Fruit fly (Drosophila melanogaster) whole organism, prepupa: ENCODE results near the gene CG8927.

ENCODE experiments used
- Blimp-1 ChIP-seq: fragments of 200-800 bp; sonication (Bioruptor generic); optimal IDR thresholded peaks from 3 replicates; lab custom pipeline; 2017; ENCODE audit warnings: missing biosample characterization, missing genetic modification characterization, mild to moderate bottlenecking, moderate library complexity, missing genetic modification reagents
- CG10631 ChIP-seq: fragments of 200-800 bp; sonication (Bioruptor generic); optimal IDR thresholded peaks from 2 replicates; lab custom pipeline; 2016; ENCODE audit warnings: missing biosample characterization, missing genetic modification characterization
- CG10669 ChIP-seq: fragments of 200-800 bp; sonication (Bioruptor generic); optimal IDR thresholded peaks from 3 replicates; lab custom pipeline; 2018; ENCODE audit warnings: missing biosample characterization, mild to moderate bottlenecking, missing genetic modification characterization, moderate library complexity
- CG11902 ChIP-seq: fragments of 200-800 bp; sonication (Bioruptor generic); optimal IDR thresholded peaks from 3 replicates; lab custom pipeline; 2016; ENCODE audit warnings: missing biosample characterization, missing genetic modification characterization
- CG15336 ChIP-seq: fragments of 200-800 bp; sonication (Bioruptor generic); IDR thresholded peaks from 2 replicates; pipeline ENCODE4 v1.3.6; 2022; ENCODE audit warnings: missing biosample characterization, missing genetic modification characterization
- CG16779 ChIP-seq: fragments of 200-800 bp; sonication (Bioruptor generic); optimal IDR thresholded peaks from 3 replicates; lab custom pipeline; 2017; ENCODE audit warnings: missing biosample characterization, mild to moderate bottlenecking, missing genetic modification characterization
- CG3032 ChIP-seq: fragments of 200-800 bp; optimal IDR thresholded peaks from 2 replicates; lab custom pipeline; 2019; ENCODE audit warnings: missing biosample characterization, mild to moderate bottlenecking, missing genetic modification characterization, moderate library complexity
- CG31627 ChIP-seq: fragments of 200-800 bp; sonication (Bioruptor generic); optimal IDR thresholded peaks from 3 replicates; lab custom pipeline; 2016; ENCODE audit warnings: missing biosample characterization, missing genetic modification characterization
- CG32006 ChIP-seq: fragments of 200-800 bp; sonication (Bioruptor generic); optimal IDR thresholded peaks from 3 replicates; lab custom pipeline; 2017; ENCODE audit warnings: missing biosample characterization, mild to moderate bottlenecking, missing genetic modification characterization
- CG34406 ChIP-seq: fragments of 200-800 bp; sonication (Bioruptor generic); optimal IDR thresholded peaks from 3 replicates; lab custom pipeline; 2016; ENCODE audit warnings: missing biosample characterization, missing genetic modification characterization
- CG3919 ChIP-seq: fragments of 200-800 bp; sonication (Bioruptor generic); optimal IDR thresholded peaks from 3 replicates; lab custom pipeline; 2016; ENCODE audit warnings: missing biosample characterization, missing genetic modification characterization
- CG4318 ChIP-seq: fragments of 200-800 bp; sonication (Bioruptor generic); optimal IDR thresholded peaks from 3 replicates; lab custom pipeline; 2017; ENCODE audit warnings: missing biosample characterization, mild to moderate bottlenecking, missing genetic modification characterization
- CG6163 ChIP-seq: fragments of 200-800 bp; sonication (Bioruptor generic); IDR thresholded peaks from 3 replicates; pipeline ENCODE4 v1.3.6; 2022; ENCODE audit warnings: missing biosample characterization, missing genetic modification characterization
- CG6808 ChIP-seq: fragments of 200-800 bp; sonication (Bioruptor generic); optimal IDR thresholded peaks from 3 replicates; lab custom pipeline; 2017; ENCODE audit warnings: missing biosample characterization, missing genetic modification characterization, mild to moderate bottlenecking, moderate library complexity, missing genetic modification reagents
- CG6854 ChIP-seq: fragments of 200-800 bp; sonication (Bioruptor generic); optimal IDR thresholded peaks from 2 replicates; lab custom pipeline; 2017; ENCODE audit warnings: missing biosample characterization, mild to moderate bottlenecking, missing genetic modification characterization
- CG8119 ChIP-seq: fragments of 200-800 bp; sonication (Bioruptor generic); IDR thresholded peaks from 3 replicates; pipeline ENCODE4 v1.3.6; 2022; ENCODE audit warnings: missing biosample characterization, missing genetic modification characterization
- CG8632 ChIP-seq: fragments of 200-800 bp; sonication (Bioruptor generic); optimal IDR thresholded peaks from 3 replicates; lab custom pipeline; 2016; ENCODE audit warnings: missing biosample characterization, missing genetic modification characterization
- CG9139 ChIP-seq: fragments of 200-800 bp; sonication (Bioruptor generic); optimal IDR thresholded peaks from 3 replicates; lab custom pipeline; 2017; ENCODE audit warnings: missing biosample characterization, mild to moderate bottlenecking, missing genetic modification characterization
- Eip75B ChIP-seq: fragments of 200-800 bp; sonication (Bioruptor generic); optimal IDR thresholded peaks from 3 replicates; lab custom pipeline; 2016; ENCODE audit warnings: missing biosample characterization, missing genetic modification characterization
- Eip78C ChIP-seq: fragments of 200-800 bp; sonication (Bioruptor generic); peaks from one replicate; lab custom pipeline; 2016; ENCODE audit warnings: missing biosample characterization, missing genetic modification characterization
- Eip93F ChIP-seq: fragments of 200-800 bp; sonication (Bioruptor generic); optimal IDR thresholded peaks from 2 replicates; lab custom pipeline; 2016; ENCODE audit warnings: missing biosample characterization, mild to moderate bottlenecking, missing genetic modification characterization
- Ets21C ChIP-seq: fragments of 200-800 bp; sonication (Bioruptor generic); optimal IDR thresholded peaks from 3 replicates; lab custom pipeline; 2016; ENCODE audit warnings: missing biosample characterization, missing genetic modification characterization
- Gug ChIP-seq: fragments of 200-800 bp; sonication (Bioruptor generic); IDR thresholded peaks from 2 replicates; pipeline ENCODE4 v1.3.6; 2022; ENCODE audit warnings: missing biosample characterization, missing genetic modification characterization
- Hr39 ChIP-seq: fragments of 200-800 bp; sonication (Bioruptor generic); optimal IDR thresholded peaks from 2 replicates; lab custom pipeline; 2016; ENCODE audit warnings: missing biosample characterization, missing genetic modification characterization
- Hr4 ChIP-seq: fragments of 200-800 bp; sonication (Bioruptor generic); optimal IDR thresholded peaks from 3 replicates; lab custom pipeline; 2016; ENCODE audit warnings: missing biosample characterization, missing genetic modification characterization
- Lpt ChIP-seq: fragments of 200-800 bp; sonication (Bioruptor generic); optimal IDR thresholded peaks from 3 replicates; lab custom pipeline; 2016; ENCODE audit warnings: missing biosample characterization, missing genetic modification characterization
- Met ChIP-seq: fragments of 200-800 bp; sonication (Bioruptor generic); optimal IDR thresholded peaks from 3 replicates; lab custom pipeline; 2016; ENCODE audit warnings: missing biosample characterization, missing genetic modification characterization
- OdsH ChIP-seq: fragments of 200-800 bp; sonication (Bioruptor generic); optimal IDR thresholded peaks from 3 replicates; lab custom pipeline; 2016; ENCODE audit warnings: missing biosample characterization, missing genetic modification characterization
- Smox ChIP-seq: fragments of 200-800 bp; sonication (Bioruptor generic); optimal IDR thresholded peaks from 3 replicates; lab custom pipeline; 2016; ENCODE audit warnings: missing biosample characterization, missing genetic modification characterization
- Sox102F ChIP-seq: fragments of 200-800 bp; sonication (Bioruptor generic); optimal IDR thresholded peaks from 2 replicates; lab custom pipeline; 2016; ENCODE audit warnings: missing biosample characterization, mild to moderate bottlenecking, missing genetic modification characterization
- Sox14 ChIP-seq: fragments of 200-800 bp; sonication (Bioruptor generic); optimal IDR thresholded peaks from 3 replicates; lab custom pipeline; 2016; ENCODE audit warnings: missing biosample characterization, missing genetic modification characterization
- Sox15 ChIP-seq: fragments of 200-800 bp; sonication (Bioruptor generic); optimal IDR thresholded peaks from 3 replicates; lab custom pipeline; 2016; ENCODE audit warnings: missing biosample characterization, missing genetic modification characterization
- achi ChIP-seq: fragments of 200-800 bp; sonication (Bioruptor generic); optimal IDR thresholded peaks from 3 replicates; lab custom pipeline; 2016; ENCODE audit warnings: missing biosample characterization, missing genetic modification characterization
- acj6 ChIP-seq: fragments of 200-800 bp; sonication (Bioruptor generic); optimal IDR thresholded peaks from 3 replicates; lab custom pipeline; 2016; ENCODE audit warnings: missing biosample characterization, missing genetic modification characterization
- dsx ChIP-seq: fragments of 200-800 bp; optimal IDR thresholded peaks from 3 replicates; lab custom pipeline; 2019; ENCODE audit warnings: missing biosample characterization, mild to moderate bottlenecking, missing genetic modification characterization, moderate library complexity; ENCODE audit not compliant: poor library complexity, severe bottlenecking
- eg ChIP-seq: fragments of 200-800 bp; sonication (Bioruptor generic); IDR thresholded peaks from 3 replicates; pipeline ENCODE4 v1.3.6; 2022; ENCODE audit warnings: missing biosample characterization, missing genetic modification characterization
- fd59A ChIP-seq: fragments of 200-800 bp; sonication (Bioruptor generic); optimal IDR thresholded peaks from 2 replicates; lab custom pipeline; 2017; ENCODE audit warnings: missing biosample characterization, mild to moderate bottlenecking, missing genetic modification characterization, missing genetic modification reagents
- fkh ChIP-seq: fragments of 200-800 bp; sonication (Bioruptor generic); optimal IDR thresholded peaks from 3 replicates; lab custom pipeline; 2017; ENCODE audit warnings: missing biosample characterization, mild to moderate bottlenecking, missing genetic modification characterization, moderate library complexity
- lz ChIP-seq: fragments of 200-800 bp; sonication (Bioruptor generic); optimal IDR thresholded peaks from 3 replicates; lab custom pipeline; 2016; ENCODE audit warnings: missing biosample characterization, missing genetic modification characterization
- net ChIP-seq: fragments of 200-800 bp; sonication (Bioruptor generic); optimal IDR thresholded peaks from 3 replicates; lab custom pipeline; 2016; ENCODE audit warnings: missing biosample characterization, missing genetic modification characterization
- pdm3 ChIP-seq: fragments of 200-800 bp; sonication (Bioruptor generic); optimal IDR thresholded peaks from 3 replicates; lab custom pipeline; 2016; ENCODE audit warnings: missing biosample characterization, missing genetic modification characterization
- salr ChIP-seq, 2 experiments: fragments of 200-800 bp; sonication (Bioruptor generic); optimal IDR thresholded peaks; 3 replicates each; lab custom pipeline; 2016 to 2018; ENCODE audit warnings: missing biosample characterization in 2 of 2, missing genetic modification characterization in 2 of 2, mild to moderate bottlenecking in 1 of 2
- spab ChIP-seq: fragments of 200-800 bp; sonication (Bioruptor generic); optimal IDR thresholded peaks from 2 replicates; lab custom pipeline; 2017; ENCODE audit warnings: missing biosample characterization, mild to moderate bottlenecking, missing genetic modification characterization, missing genetic modification reagents
- ss ChIP-seq, 2 experiments: fragments of 200-800 bp; sonication (Bioruptor generic); optimal IDR thresholded peaks; 2 replicates in 1 of 2; 3 replicates in 1 of 2; lab custom pipeline; 2017 to 2018; ENCODE audit warnings: mild to moderate bottlenecking in 2 of 2, missing biosample characterization in 2 of 2, missing genetic modification characterization in 2 of 2, moderate library complexity in 1 of 2
- svp ChIP-seq: fragments of 200-800 bp; sonication (Bioruptor generic); peaks from one replicate; lab custom pipeline; 2016; ENCODE audit warnings: missing biosample characterization, missing genetic modification characterization
- topi ChIP-seq: fragments of 200-800 bp; sonication (Bioruptor generic); optimal IDR thresholded peaks from 3 replicates; lab custom pipeline; 2016; ENCODE audit warnings: missing biosample characterization, missing genetic modification characterization

Gene CG8927

dm6 chr3R:16152369-16152768, 28.5 kb upstream of the CG8927 start:
- TF ChIP-seq CG15336 (GFP tag; lab: Robert Waterston, UW) (no peak), CG9139 (GFP tag; lab: Kevin White, UChicago) (no peak), topi (GFP tag; lab: Kevin White, UChicago) (no peak), Ets21C (no peak), CG34406 (GFP tag; lab: Kevin White, UChicago) (no peak), Hr4 (GFP tag; lab: Kevin White, UChicago) (no peak), Eip75B (no peak), CG6163 (GFP tag; lab: Robert Waterston, UW) (no peak), CG6854 (GFP tag; lab: Kevin White, UChicago) (no peak), fd59A (GFP tag; lab: Kevin White, UChicago) (no peak)

- no peak for TF ChIP-seq Blimp-1 (GFP tag; lab: Kevin White, UChicago)
- no peak for TF ChIP-seq Sox14 (GFP tag; lab: Kevin White, UChicago)
- no peak for TF ChIP-seq CG8119
Observed at dm6 chr3R:16153356-16153905, 27.4 kb upstream of the CG8927 start.

dm6 chr3R:16154263-16154662, 26.6 kb upstream of the CG8927 start:
- TF ChIP-seq Sox14 (GFP tag; lab: Kevin White, UChicago) (no peak), net (GFP tag; lab: Kevin White, UChicago) (peak; percentile 62), Sox102F (GFP tag; lab: Kevin White, UChicago) (peak; percentile 54), CG10669 (no peak), CG32006 (peak; percentile 26), pdm3 (GFP tag; lab: Kevin White, UChicago) (peak; percentile 4), salr (GFP tag; optimal IDR thresholded peaks at IDR 0.05; lab: Kevin White, UChicago) (peak in 1 of 2 experiments; percentile 24), CG3032 (tag; lab: Kevin White, UChicago) (peak; percentile 1), CG31627 (GFP tag; lab: Kevin White, UChicago) (peak; percentile 4), ss (GFP tag; optimal IDR thresholded peaks at IDR 0.05; lab: Kevin White, UChicago) (peak; percentile 3 to 47), CG10631 (GFP tag; lab: Kevin White, UChicago) (peak; percentile 43), CG6808 (GFP tag; lab: Kevin White, UChicago) (peak; percentile 4), CG8632 (GFP tag; lab: Kevin White, UChicago) (peak; percentile 64), Hr4 (GFP tag; lab: Kevin White, UChicago) (no peak), topi (GFP tag; lab: Kevin White, UChicago) (peak; percentile 38), CG16779 (tag; lab: Kevin White, UChicago) (peak; percentile 24), Gug (no peak), Hr39 (no peak), CG11902 (GFP tag; lab: Kevin White, UChicago) (no peak), OdsH (GFP tag; lab: Kevin White, UChicago) (peak; percentile 41), spab (GFP tag; lab: Kevin White, UChicago) (no peak), CG34406 (GFP tag; lab: Kevin White, UChicago) (peak; percentile 59), lz (peak; percentile 20), dsx (no peak), Eip78C (GFP tag; lab: Kevin White, UChicago) (peak; percentile 73), CG4318 (GFP tag; lab: Kevin White, UChicago) (no peak), Met (GFP tag; lab: Kevin White, UChicago) (peak; percentile 23), Eip93F (GFP tag; lab: Kevin White, UChicago) (no peak), svp (GFP tag; lab: Kevin White, UChicago) (no peak), fkh (GFP tag; lab: Kevin White, UChicago) (no peak), CG8119 (peak; percentile 50; the same call in 2 of the 3 replicates), acj6 (peak; percentile 37), CG9139 (GFP tag; lab: Kevin White, UChicago) (no peak), eg (peak; percentile 89), CG3919 (peak; percentile 39), fd59A (GFP tag; lab: Kevin White, UChicago) (no peak), Smox (GFP tag; lab: Kevin White, UChicago) (no peak), CG15336 (GFP tag; lab: Robert Waterston, UW) (peak; percentile 73), Lpt (GFP tag; lab: Kevin White, UChicago) (peak; percentile 38), CG6854 (GFP tag; lab: Kevin White, UChicago) (peak; percentile 6), achi (peak; percentile 49), CG6163 (GFP tag; lab: Robert Waterston, UW) (peak; percentile 81), Sox15 (GFP tag; lab: Kevin White, UChicago) (no peak)
